Worm (Caenorhabditis elegans) whole organism, L4 larva: Measurements from ENCODE around the gene R10F2.5.

Source experiments
- T20F7.1 ChIP-seq: fragments of 200-800 bp; sonication (Bioruptor generic); optimal IDR thresholded peaks from 2 replicates; lab custom pipeline; 2018; ENCODE audit warnings: mild to moderate bottlenecking, missing genetic modification characterization, missing compliant biosample characterization
- ama-1 ChIP-seq: fragments of 150-350 bp; optimal IDR thresholded peaks from 2 replicates; lab custom pipeline; 2014; ENCODE audit warnings: inconsistent platforms, mixed read lengths
- ceh-44 ChIP-seq: fragments of 200-800 bp; sonication (Bioruptor generic); IDR thresholded peaks from 2 replicates; pipeline ENCODE4 v1.3.6; 2022; ENCODE audit warnings: missing genetic modification reagents, missing genetic modification characterization, missing compliant biosample characterization
- dpl-1 ChIP-seq: fragments of 150-350 bp; optimal IDR thresholded peaks from 2 replicates; lab custom pipeline; 2014; ENCODE audit warnings: missing biosample characterization, missing genetic modification reagents, missing genetic modification characterization
- gei-8 ChIP-seq: fragments of 200-800 bp; sonication (Bioruptor generic); optimal IDR thresholded peaks from 2 replicates; lab custom pipeline; 2018; ENCODE audit warnings: mild to moderate bottlenecking, missing genetic modification characterization, missing compliant biosample characterization
- lin-13 ChIP-seq: fragments of 150-350 bp; optimal IDR thresholded peaks from 2 replicates; lab custom pipeline; 2014; ENCODE audit warnings: missing biosample characterization, missing genetic modification reagents, missing genetic modification characterization
- nhr-11 ChIP-seq: fragments of 150-350 bp; optimal IDR thresholded peaks from 2 replicates; lab custom pipeline; 2014; ENCODE audit warnings: missing biosample characterization, missing genetic modification characterization
- nhr-28 ChIP-seq: fragments of 150-350 bp; optimal IDR thresholded peaks from 2 replicates; lab custom pipeline; 2014; ENCODE audit warnings: missing biosample characterization, missing genetic modification characterization
- nhr-77 ChIP-seq: fragments of 150-350 bp; optimal IDR thresholded peaks from 2 replicates; lab custom pipeline; 2014; ENCODE audit warnings: missing biosample characterization, missing genetic modification characterization
- unc-39 ChIP-seq: sonication (generic microtip); optimal IDR thresholded peaks from 2 replicates; lab custom pipeline; 2017; ENCODE audit warnings: missing biosample characterization, missing genetic modification characterization
- unc-62 ChIP-seq, 3 experiments: fragments of 150-350 bp in 1 of 3; sonication (generic microtip); optimal IDR thresholded peaks in 2 of 3; peaks in 1 of 3; 1 replicate in 1 of 3; 2 replicates in 2 of 3; lab custom pipeline; 2014 to 2017; ENCODE audit warnings: missing biosample characterization in 3 of 3, missing genetic modification characterization in 3 of 3, missing genetic modification reagents in 3 of 3, missing genotype in 1 of 3
- vab-7 ChIP-seq: fragments of 200-800 bp; sonication (Bioruptor generic); IDR thresholded peaks from 2 replicates; pipeline ENCODE4 v1.3.6; 2022; ENCODE audit warnings: missing genetic modification reagents, missing genetic modification characterization, missing compliant biosample characterization

DNA sequence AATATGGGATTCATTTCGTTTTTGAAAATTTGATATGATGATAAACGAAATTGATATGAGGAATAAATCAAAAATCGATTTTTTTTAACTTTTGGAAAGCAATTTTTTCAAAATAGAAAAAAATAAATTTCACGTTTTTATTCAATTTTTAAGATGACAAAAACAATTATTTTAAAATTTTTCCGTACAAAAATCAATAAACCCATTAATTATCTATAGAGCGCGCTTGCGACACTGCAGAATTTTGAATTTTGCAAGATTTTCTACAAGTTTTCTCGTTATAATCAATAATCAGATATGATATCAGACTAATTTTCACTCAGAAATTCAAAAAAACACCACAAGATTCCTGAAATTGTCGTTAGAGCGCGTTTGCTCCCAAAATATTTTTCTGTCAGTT, 19.4 kb upstream of the R10F2.5 start, which contains the start of gene R10F2.6:
- TF ChIP-seq ama-1 (lab: Kevin White, UChicago) (no peak), T20F7.1 (GFP tag; lab: Kevin White, UChicago) (no peak), ceh-44 (GFP tag; lab: Robert Waterston, UW) (no peak), nhr-28 (tag; lab: Kevin White, UChicago) (no peak), vab-7 (GFP tag; lab: Robert Waterston, UW) (no peak), unc-62 (GFP tag; optimal IDR thresholded peaks at IDR 0.05 in 1 of 2; lab: Kevin White, UChicago) (no peak), unc-62 (tag; optimal IDR thresholded peaks at IDR 0.05; lab: Kevin White, UChicago) (no peak), dpl-1 (GFP tag; lab: Kevin White, UChicago) (no peak), lin-13 (GFP tag; lab: Kevin White, UChicago) (no peak), unc-39 (tag; lab: Kevin White, UChicago) (no peak), nhr-11 (tag; lab: Kevin White, UChicago) (no peak), nhr-77 (tag; lab: Kevin White, UChicago) (no peak), gei-8 (GFP tag; lab: Kevin White, UChicago) (no peak)
